Worm (Caenorhabditis elegans): ENCODE data around the gene gnrr-5.

Gene gnrr-5

DNA sequence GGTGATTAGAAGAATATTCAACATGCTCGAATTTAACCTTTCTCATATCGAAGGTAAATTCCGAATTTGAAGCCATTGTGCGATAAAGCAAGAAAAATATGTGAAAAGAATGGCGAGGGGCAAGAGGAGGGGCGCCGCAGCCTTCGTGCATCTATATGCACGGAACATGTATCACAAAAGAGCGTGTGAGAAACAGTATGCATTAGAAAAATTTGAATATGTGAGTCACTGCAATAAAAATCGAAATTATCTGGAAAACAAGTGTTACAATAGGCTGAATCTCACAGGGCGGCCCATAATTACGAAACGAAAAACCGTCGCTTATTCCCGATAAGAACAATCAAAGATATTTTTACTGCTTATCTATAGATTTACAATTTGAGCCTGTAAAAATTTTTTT, 52.7 kb downstream of the gnrr-5 start, which contains the start of gene F13A2.5:
F13A2.5 (minus strand) TSS at position 101 of the 400 bp plus-strand sequence.
- TF ChIP-seq crh-2 (tag; optimal IDR thresholded peaks at IDR 0.05) (no peak), ztf-1 (GFP tag; conservative IDR thresholded peaks at IDR 0.05) (no peak), ztf-11 (tag; optimal IDR thresholded peaks at IDR 0.05) (no peak), sma-9 (GFP tag; optimal IDR thresholded peaks at IDR 0.05) (no peak), sma-9 (tag; optimal IDR thresholded peaks at IDR 0.05) (no peak), C34F6.9 (tag; optimal IDR thresholded peaks at IDR 0.05) (no peak), sem-4 (tag; optimal IDR thresholded peaks at IDR 0.05) (no peak), nhr-12 (tag; optimal IDR thresholded peaks at IDR 0.05) (no peak), mdl-1 (tag; optimal IDR thresholded peaks at IDR 0.05) (no peak)
